Fruit fly (Drosophila melanogaster) whole organism, adult: Measurements from ENCODE around the gene Ulp1.

Experiments used
- CG11617 ChIP-seq: fragments of 200-800 bp; sonication (Bioruptor generic); optimal IDR thresholded peaks from 2 replicates; lab custom pipeline; 2017; ENCODE audit warnings: mild to moderate bottlenecking, missing biosample characterization, missing genetic modification reagents, missing genetic modification characterization
- CG12768 ChIP-seq: fragments of 200-800 bp; sonication (Bioruptor generic); optimal IDR thresholded peaks from 2 replicates; lab custom pipeline; 2017; ENCODE audit warnings: missing biosample characterization, missing genetic modification characterization, mild to moderate bottlenecking, moderate library complexity, missing genetic modification reagents
- CG14711 ChIP-seq: fragments of 200-800 bp; sonication (Bioruptor generic); optimal IDR thresholded peaks from 2 replicates; lab custom pipeline; 2018; ENCODE audit warnings: missing biosample characterization, mild to moderate bottlenecking, missing genetic modification characterization, moderate library complexity
- CG1620 ChIP-seq: fragments of 200-800 bp; sonication (Bioruptor generic); optimal IDR thresholded peaks from 2 replicates; lab custom pipeline; 2016; ENCODE audit warnings: missing biosample characterization, missing genetic modification characterization
- CG33017 ChIP-seq: fragments of 200-800 bp; sonication (Bioruptor generic); optimal IDR thresholded peaks from 2 replicates; lab custom pipeline; 2018; ENCODE audit warnings: missing biosample characterization, mild to moderate bottlenecking, missing genetic modification characterization, moderate library complexity
- CG5204 ChIP-seq: fragments of 200-800 bp; sonication (Bioruptor generic); optimal IDR thresholded peaks from 2 replicates; lab custom pipeline; 2016; ENCODE audit warnings: missing biosample characterization, missing genetic modification characterization
- CG7045 ChIP-seq: fragments of 200-800 bp; sonication (Bioruptor generic); optimal IDR thresholded peaks from 2 replicates; lab custom pipeline; 2017; ENCODE audit warnings: missing biosample characterization, mild to moderate bottlenecking, missing genetic modification characterization
- CG7101 ChIP-seq: fragments of 200-800 bp; sonication (Bioruptor generic); optimal IDR thresholded peaks from 2 replicates; lab custom pipeline; 2018; ENCODE audit warnings: missing biosample characterization, mild to moderate bottlenecking, missing genetic modification characterization, moderate library complexity
- Clk ChIP-seq: fragments of 200-800 bp; sonication (Bioruptor generic); optimal IDR thresholded peaks from 2 replicates; lab custom pipeline; 2017; ENCODE audit warnings: missing biosample characterization, missing genetic modification characterization
- Crg-1 ChIP-seq: fragments of 200-800 bp; sonication (Bioruptor generic); optimal IDR thresholded peaks from 2 replicates; lab custom pipeline; 2016; ENCODE audit warnings: missing biosample characterization, missing genetic modification characterization
- Hr96 ChIP-seq: fragments of 200-800 bp; sonication (Bioruptor generic); optimal IDR thresholded peaks from 2 replicates; lab custom pipeline; 2016; ENCODE audit warnings: missing biosample characterization, missing genetic modification characterization
- Mnt ChIP-seq: fragments of 200-800 bp; sonication (Bioruptor generic); optimal IDR thresholded peaks from 2 replicates; lab custom pipeline; 2016; ENCODE audit warnings: missing biosample characterization, mild to moderate bottlenecking, missing genetic modification characterization
- bab1 ChIP-seq: fragments of 200-800 bp; sonication (Bioruptor generic); optimal IDR thresholded peaks from 3 replicates; lab custom pipeline; 2019; ENCODE audit warnings: missing biosample characterization, mild to moderate bottlenecking, missing genetic modification characterization, moderate library complexity
- cic ChIP-seq: fragments of 200-800 bp; sonication (Bioruptor generic); optimal IDR thresholded peaks from 2 replicates; lab custom pipeline; 2017; ENCODE audit warnings: missing biosample characterization, mild to moderate bottlenecking, missing genetic modification characterization, moderate library complexity
- cnc ChIP-seq, 2 experiments: fragments of >200 bp; optimal IDR thresholded peaks; 2 replicates each; lab custom pipeline; 2017
- kay ChIP-seq: fragments of 200-800 bp; sonication (Bioruptor generic); peaks from one replicate; lab custom pipeline; 2016; ENCODE audit warnings: missing biosample characterization, missing genetic modification characterization, borderline replicate concordance
- ovo ChIP-seq: fragments of 200-800 bp; sonication (Bioruptor generic); optimal IDR thresholded peaks from 2 replicates; lab custom pipeline; 2016; ENCODE audit warnings: missing biosample characterization, missing genetic modification characterization
- pad ChIP-seq: fragments of 200-800 bp; sonication (Bioruptor generic); optimal IDR thresholded peaks from 3 replicates; lab custom pipeline; 2017; ENCODE audit warnings: missing biosample characterization, missing genetic modification characterization, mild to moderate bottlenecking, moderate library complexity, missing genetic modification reagents
- tj ChIP-seq: fragments of 200-800 bp; sonication (Bioruptor generic); optimal IDR thresholded peaks from 3 replicates; lab custom pipeline; 2017; ENCODE audit warnings: missing biosample characterization, mild to moderate bottlenecking, missing genetic modification characterization, moderate library complexity
- toe ChIP-seq: fragments of 200-800 bp; sonication (Bioruptor generic); optimal IDR thresholded peaks from 2 replicates; lab custom pipeline; 2016; ENCODE audit warnings: missing biosample characterization, missing genetic modification characterization

The Ulp1 gene

DNA sequence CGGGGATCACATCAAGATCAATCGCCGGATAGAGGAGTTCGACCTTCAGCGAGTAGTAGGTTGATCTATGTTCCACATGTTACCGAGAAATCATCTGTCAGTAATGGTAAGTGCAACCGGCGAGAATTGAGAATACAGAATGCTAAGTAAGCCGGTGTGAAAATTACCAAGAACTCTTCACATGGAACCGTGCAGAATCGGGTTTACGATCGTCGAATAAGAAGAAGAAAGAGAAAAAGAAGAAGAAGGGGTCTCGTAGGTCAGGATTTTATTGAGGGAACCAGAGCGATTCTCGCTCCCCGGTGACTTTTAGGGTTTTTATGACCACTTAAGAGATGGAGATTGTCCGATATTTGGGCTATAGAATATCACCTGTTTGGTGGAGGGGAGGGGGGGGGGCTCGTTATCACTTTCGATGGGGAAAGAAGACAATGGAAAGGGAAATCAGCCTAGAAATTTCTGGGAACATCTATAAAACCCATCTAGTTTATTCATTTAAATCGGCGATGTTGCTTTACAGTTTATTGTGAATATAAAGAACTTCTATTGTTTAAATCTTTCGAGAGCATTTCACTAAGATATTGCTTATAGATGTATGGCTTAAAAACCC lies 13.1 kb upstream of the Ulp1 start:
- TF ChIP-seq cnc (optimal IDR thresholded peaks at IDR 0.05; lab: Kevin White, UChicago) (no peak), toe (no peak), CG14711 (tag; lab: Kevin White, UChicago) (no peak)

DNA sequence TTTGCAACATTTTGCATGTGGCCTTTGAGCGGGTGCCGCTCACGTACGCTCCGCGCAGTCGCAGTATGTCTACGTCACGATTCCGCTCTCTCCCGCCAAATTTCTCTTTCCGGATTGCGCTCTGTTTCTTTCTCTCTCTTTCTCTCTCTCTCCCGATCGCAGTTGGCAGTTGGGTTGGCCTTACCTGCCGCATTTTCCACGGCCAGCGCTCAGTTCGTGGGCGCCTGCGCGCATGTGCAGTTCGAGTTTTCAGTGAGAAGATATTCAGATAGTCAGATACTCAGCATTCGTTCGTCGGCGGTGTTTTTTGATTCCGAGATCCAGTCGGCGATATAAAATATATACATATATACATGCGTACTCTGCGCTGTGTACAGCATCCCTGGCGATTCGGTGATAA lies 12.4 kb upstream of the Ulp1 start, which contains the start of gene CG7884:
TSS of gene CG7884 (plus strand) at position 208 of the 400 bp plus-strand sequence.
- no peak for TF ChIP-seq CG14711 (tag; lab: Kevin White, UChicago)
- TF ChIP-seq CG12768 (GFP tag; lab: Kevin White, UChicago): no peak
- TF ChIP-seq kay: no peak
- TF ChIP-seq CG5204 (GFP tag; lab: Kevin White, UChicago): no peak
- TF ChIP-seq ovo: no peak
- no peak for TF ChIP-seq Clk (GFP tag; lab: Kevin White, UChicago)

DNA sequence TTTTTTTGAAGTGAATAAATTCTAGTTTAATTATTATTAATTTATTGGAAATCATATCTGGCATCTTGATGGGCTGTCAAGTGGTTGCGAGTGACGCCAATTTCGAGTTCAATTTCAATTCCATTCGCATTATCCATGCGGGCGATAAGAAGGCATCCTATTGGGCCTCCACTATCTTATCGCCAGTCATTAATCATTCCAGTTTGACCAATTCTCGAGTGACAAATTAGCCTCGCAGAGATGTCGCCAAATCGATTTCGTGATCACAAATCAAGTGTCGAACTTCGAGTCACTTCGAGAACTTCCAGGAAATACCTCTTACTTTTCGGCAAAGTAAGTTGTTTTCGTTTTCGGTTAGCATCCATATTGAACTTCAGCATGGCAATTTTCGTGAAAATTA lies 8.7 kb upstream of the Ulp1 start:
- TF ChIP-seq cic (no peak), CG33017 (no peak), cnc (optimal IDR thresholded peaks at IDR 0.05; lab: Kevin White, UChicago) (no peak), Clk (GFP tag; lab: Kevin White, UChicago) (no peak), CG7101 (tag; lab: Kevin White, UChicago) (no peak), pad (no peak), Crg-1 (GFP tag; lab: Kevin White, UChicago) (no peak), bab1 (GFP tag; lab: Kevin White, UChicago) (no peak), CG5204 (GFP tag; lab: Kevin White, UChicago) (no peak), ovo (no peak), CG14711 (tag; lab: Kevin White, UChicago) (no peak), Hr96 (GFP tag; lab: Kevin White, UChicago) (no peak), toe (no peak), tj (no peak), CG11617 (GFP tag; lab: Kevin White, UChicago) (no peak), CG12768 (GFP tag; lab: Kevin White, UChicago) (no peak), kay (no peak), Mnt (GFP tag; lab: Kevin White, UChicago) (no peak), CG7045 (GFP tag; lab: Kevin White, UChicago) (no peak)

DNA sequence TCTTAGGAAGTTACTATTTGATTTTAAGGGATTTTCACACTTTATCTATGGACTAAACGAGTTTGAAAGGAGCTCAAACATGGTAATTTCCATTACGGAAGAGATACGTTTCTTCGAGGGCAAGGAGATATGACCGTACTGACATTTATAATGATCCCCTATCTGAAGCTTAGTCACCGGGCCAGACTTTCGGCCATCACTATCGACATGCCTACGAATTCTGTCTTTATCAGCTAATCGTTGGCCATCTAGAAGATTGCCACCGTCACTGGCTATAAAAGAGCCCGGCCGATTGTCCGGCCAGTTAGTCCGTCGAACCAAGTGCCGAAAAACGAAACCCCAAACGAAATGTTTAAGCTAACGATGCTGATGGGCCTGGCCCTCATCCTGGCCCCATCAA lies 7.2 kb upstream of the Ulp1 start, which contains the start of gene Muc18B:
TSS of gene Muc18B (plus strand) at position 301 of the 400 bp plus-strand sequence.
- no peak for TF ChIP-seq Mnt (GFP tag; lab: Kevin White, UChicago)
- TF ChIP-seq CG33017: no peak
- no peak for TF ChIP-seq pad
- TF ChIP-seq CG7101 (tag; lab: Kevin White, UChicago): no peak
- no peak for TF ChIP-seq Clk (GFP tag; lab: Kevin White, UChicago)
- TF ChIP-seq ovo: no peak
- no peak for TF ChIP-seq Hr96 (GFP tag; lab: Kevin White, UChicago)
- TF ChIP-seq toe: no peak
- TF ChIP-seq CG12768 (GFP tag; lab: Kevin White, UChicago): no peak
- no peak for TF ChIP-seq bab1 (GFP tag; lab: Kevin White, UChicago)
- TF ChIP-seq CG5204 (GFP tag; lab: Kevin White, UChicago): no peak
- TF ChIP-seq kay: no peak
- TF ChIP-seq tj: no peak
- no peak for TF ChIP-seq CG7045 (GFP tag; lab: Kevin White, UChicago)
- no peak for TF ChIP-seq cic
- TF ChIP-seq Crg-1 (GFP tag; lab: Kevin White, UChicago): no peak
- TF ChIP-seq CG14711 (tag; lab: Kevin White, UChicago): no peak

DNA sequence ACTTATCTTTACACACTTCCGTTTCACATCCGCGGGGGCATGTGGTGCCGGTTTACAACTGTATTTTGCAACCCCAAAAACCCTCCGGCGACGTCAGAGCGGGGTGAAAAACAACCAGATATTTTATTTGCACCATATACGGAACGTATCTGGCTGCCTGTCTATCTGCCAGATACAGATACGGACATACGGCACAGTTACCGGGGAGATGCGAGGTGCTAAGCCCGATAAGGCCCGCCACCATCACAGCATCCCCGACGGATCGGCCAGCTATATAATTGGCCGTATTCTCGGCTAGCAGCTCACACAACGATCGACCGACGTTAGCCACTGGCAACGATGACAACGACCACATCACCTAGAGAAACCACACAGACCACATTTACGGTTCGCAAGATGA lies 5.0 kb upstream of the Ulp1 start, which contains the start of gene Mur18B:
TSS of gene Mur18B (plus strand) at position 301 of the 400 bp plus-strand sequence.
- no peak for TF ChIP-seq Crg-1 (GFP tag; lab: Kevin White, UChicago)
- no peak for TF ChIP-seq Hr96 (GFP tag; lab: Kevin White, UChicago)
- no peak for TF ChIP-seq tj
- TF ChIP-seq Clk (GFP tag; lab: Kevin White, UChicago): no peak
- TF ChIP-seq kay: no peak
- no peak for TF ChIP-seq bab1 (GFP tag; lab: Kevin White, UChicago)
- no peak for TF ChIP-seq cic
- no peak for TF ChIP-seq CG33017
- TF ChIP-seq pad: no peak
- TF ChIP-seq toe: no peak
- no peak for TF ChIP-seq Mnt (GFP tag; lab: Kevin White, UChicago)
- no peak for TF ChIP-seq CG7101 (tag; lab: Kevin White, UChicago)
- no peak for TF ChIP-seq CG1620 (GFP tag; lab: Kevin White, UChicago)
- TF ChIP-seq CG7045 (GFP tag; lab: Kevin White, UChicago): no peak
- TF ChIP-seq CG5204 (GFP tag; lab: Kevin White, UChicago): no peak
- no peak for TF ChIP-seq CG12768 (GFP tag; lab: Kevin White, UChicago)
- TF ChIP-seq cnc (optimal IDR thresholded peaks at IDR 0.05; lab: Kevin White, UChicago): no peak
- TF ChIP-seq CG11617 (GFP tag; lab: Kevin White, UChicago): no peak

DNA sequence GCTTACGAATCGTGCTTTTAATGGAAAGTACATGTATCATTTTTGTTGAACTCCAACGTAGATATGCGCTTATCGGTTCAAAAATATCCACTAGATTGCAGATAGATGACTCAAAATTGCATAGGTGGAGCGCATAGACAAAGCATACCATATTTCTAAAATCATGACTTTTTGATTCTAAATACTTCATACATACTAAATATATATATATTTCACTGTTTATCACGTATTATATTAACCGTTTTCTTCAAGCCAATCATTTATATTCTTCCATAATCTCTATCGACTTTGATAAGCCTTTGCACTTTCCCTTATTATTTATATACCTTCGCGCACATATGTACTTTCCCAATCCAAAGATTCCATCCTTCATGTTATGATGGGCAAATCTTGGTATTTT lies 4.0 kb upstream of the Ulp1 start, which contains the start of gene CG14195:
TSS of gene CG14195 (minus strand) at position 101 of the 400 bp plus-strand sequence.
- no peak for TF ChIP-seq CG14711 (tag; lab: Kevin White, UChicago)
- no peak for TF ChIP-seq kay
- no peak for TF ChIP-seq ovo
- no peak for TF ChIP-seq pad
- TF ChIP-seq Clk (GFP tag; lab: Kevin White, UChicago): no peak
- no peak for TF ChIP-seq CG12768 (GFP tag; lab: Kevin White, UChicago)
- TF ChIP-seq CG7101 (tag; lab: Kevin White, UChicago): no peak
- no peak for TF ChIP-seq Hr96 (GFP tag; lab: Kevin White, UChicago)
- TF ChIP-seq CG11617 (GFP tag; lab: Kevin White, UChicago): no peak
- no peak for TF ChIP-seq CG5204 (GFP tag; lab: Kevin White, UChicago)
